Worm (Caenorhabditis elegans) whole organism, L3 larva: ENCODE measurements around the gene C28D4.10.

Source experiments
- ceh-82 ChIP-seq: fragments of 150-350 bp; optimal IDR thresholded peaks from 2 replicates; lab custom pipeline; 2014; ENCODE audit warnings: missing biosample characterization, missing genetic modification characterization
- fos-1 ChIP-seq: fragments of 150-350 bp; optimal IDR thresholded peaks from 2 replicates; lab custom pipeline; 2014; ENCODE audit warnings: missing biosample characterization, missing genetic modification characterization
- unc-62 ChIP-seq: fragments of 150-350 bp; sonication (generic microtip); optimal IDR thresholded peaks from 4 replicates; lab custom pipeline; 2014; ENCODE audit warnings: missing biosample characterization, missing genetic modification reagents, missing genetic modification characterization
- ztf-11 ChIP-seq: fragments of 150-350 bp; optimal IDR thresholded peaks from 2 replicates; lab custom pipeline; 2014; ENCODE audit warnings: missing biosample characterization, missing genetic modification characterization

DNA sequence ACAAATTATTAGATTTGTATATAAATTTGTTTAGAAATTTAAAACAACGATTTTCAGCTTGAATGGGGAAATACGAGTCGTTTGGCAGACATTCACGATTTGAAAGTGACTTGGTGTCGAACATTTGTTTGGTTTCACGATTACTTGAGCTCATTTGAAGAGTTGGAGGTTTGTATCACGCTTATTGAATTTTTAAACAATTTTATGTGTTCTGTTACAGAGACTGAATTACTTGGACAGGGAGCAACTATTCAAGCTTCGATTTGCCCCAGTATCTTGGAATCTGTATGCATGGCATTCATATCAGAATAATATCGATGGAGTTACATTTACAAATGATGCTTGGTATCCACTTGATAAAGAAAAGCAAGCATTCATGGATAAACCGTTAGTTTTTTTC, 11.1 kb upstream of the C28D4.10 start:
- TF ChIP-seq ztf-11 (tag; lab: Kevin White, UChicago) (no peak), unc-62 (GFP tag; lab: Kevin White, UChicago) (no peak), ceh-82 (tag; lab: Kevin White, UChicago) (no peak), fos-1 (tag; lab: Kevin White, UChicago) (no peak)
